Worm (Caenorhabditis elegans): ENCODE data around the gene F09A5.2.
A peak's percentile ranks its signal among the peaks of the same experiment; 100 is the strongest.

F09A5.2 gene

DNA sequence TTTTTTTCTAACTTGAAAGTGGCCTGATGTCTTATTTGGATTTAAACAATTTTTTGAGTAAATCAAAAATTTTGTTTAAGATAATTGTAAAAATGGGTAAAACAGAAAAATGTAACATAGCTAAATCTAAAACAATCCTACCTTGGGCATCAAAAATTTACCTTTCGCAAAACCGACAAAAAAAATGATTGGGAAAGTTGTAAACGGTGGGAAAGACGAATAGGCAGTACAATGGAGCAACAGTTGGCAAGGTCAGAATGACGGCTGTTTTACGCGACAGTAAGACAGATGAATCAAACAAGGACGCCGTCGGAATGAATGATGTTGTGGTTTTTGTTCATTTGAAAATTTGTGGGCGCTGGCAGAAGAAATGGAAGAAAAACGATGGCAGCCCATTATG is 39.5 kb downstream of the F09A5.2 start:
- TF ChIP-seq ceh-90 (tag; optimal IDR thresholded peaks at IDR 0.05) (no peak), unc-130 (tag; optimal IDR thresholded peaks at IDR 0.05) (no peak), pag-3 (tag; optimal IDR thresholded peaks at IDR 0.05; ENCODE audit: borderline replicate concordance, insufficient read depth) (no peak), vab-15 (tag; optimal IDR thresholded peaks at IDR 0.05) (no peak), ces-1 (GFP tag; optimal IDR thresholded peaks at IDR 0.05) (no peak), nhr-76 (tag; optimal IDR thresholded peaks at IDR 0.05) (no peak), nhr-85 (tag) (peak; percentile 74)

DNA sequence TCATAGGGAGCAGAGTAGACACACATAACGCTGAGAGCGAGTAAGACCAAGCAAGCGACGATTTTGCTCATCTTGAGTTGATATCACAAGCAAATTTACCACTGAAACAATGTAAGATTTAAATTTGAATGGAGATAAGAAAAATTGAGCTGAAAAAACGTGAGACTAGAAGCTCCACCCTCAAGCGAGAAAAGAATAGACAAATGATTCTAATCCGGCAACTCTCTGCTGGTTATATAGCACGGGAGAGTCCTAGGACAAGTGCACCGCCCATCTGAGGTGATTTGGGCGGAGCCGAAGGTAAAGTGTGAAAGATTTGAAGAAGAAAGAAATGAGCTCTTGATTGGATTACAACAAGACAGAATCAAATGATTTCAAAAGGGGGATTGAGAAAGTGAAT is 43.4 kb downstream of the F09A5.2 start, which contains the start of gene nlp-3:
Gene nlp-3, minus strand, starts transcription at position 101 of the 400 bp plus-strand sequence.
- peak; percentile 15 for TF ChIP-seq nhr-47 (tag; optimal IDR thresholded peaks at IDR 0.05)
- TF ChIP-seq C04F5.9 (tag; optimal IDR thresholded peaks at IDR 0.05), result no peak
- no peak for TF ChIP-seq lin-13 (GFP tag; optimal IDR thresholded peaks at IDR 0.05)
- peak; percentile 18 for TF ChIP-seq pax-3 (tag; optimal IDR thresholded peaks at IDR 0.05)
- TF ChIP-seq dsc-1 (tag; optimal IDR thresholded peaks at IDR 0.05), result peak; percentile 82

- no peak for TF ChIP-seq vab-15 (tag; optimal IDR thresholded peaks at IDR 0.05)
- no peak for TF ChIP-seq sup-37 (GFP tag; optimal IDR thresholded peaks at IDR 0.05)
- TF ChIP-seq mab-9 (GFP tag; IDR thresholded peaks at IDR 0.05), result no peak
- no peak for TF ChIP-seq ces-1 (GFP tag; optimal IDR thresholded peaks at IDR 0.05)
- TF ChIP-seq F16B12.6 (tag; optimal IDR thresholded peaks at IDR 0.05), result no peak
- no peak for TF ChIP-seq hpl-2 (GFP tag; optimal IDR thresholded peaks at IDR 0.05)
- no peak for TF ChIP-seq fos-1 (tag; optimal IDR thresholded peaks at IDR 0.05)
- TF ChIP-seq lin-15B (tag; optimal IDR thresholded peaks at IDR 0.05), result no peak
- no peak for TF ChIP-seq efl-1 (optimal IDR thresholded peaks at IDR 0.05)
- TF ChIP-seq efl-1 (GFP tag; optimal IDR thresholded peaks at IDR 0.05 in 1 of 2), result peak in 1 of 2 experiments; percentile 69
- TF ChIP-seq nhr-90 (tag; optimal IDR thresholded peaks at IDR 0.05; ENCODE audit: poor library complexity), result no peak
- TF ChIP-seq mef-2 (tag; optimal IDR thresholded peaks at IDR 0.05), result no peak
- TF ChIP-seq fkh-8 (tag; optimal IDR thresholded peaks at IDR 0.05), result peak; percentile 38
- TF ChIP-seq pag-3 (tag; optimal IDR thresholded peaks at IDR 0.05; ENCODE audit: borderline replicate concordance, insufficient read depth), result no peak
- no peak for TF ChIP-seq nhr-237 (tag; optimal IDR thresholded peaks at IDR 0.05)
- no peak for TF ChIP-seq tbx-2 (tag; optimal IDR thresholded peaks at IDR 0.05)
- TF ChIP-seq nhr-20 (tag; optimal IDR thresholded peaks at IDR 0.05), result no peak
- peak; percentile 84 for TF ChIP-seq pax-3 (tag; optimal IDR thresholded peaks at IDR 0.05)
- no peak for TF ChIP-seq egl-27 (tag; optimal IDR thresholded peaks at IDR 0.05)
- peak; percentile 72 for TF ChIP-seq sox-4 (tag; optimal IDR thresholded peaks at IDR 0.05)
- TF ChIP-seq nhr-12 (tag; optimal IDR thresholded peaks at IDR 0.05), result no peak
- TF ChIP-seq nhr-11 (tag; optimal IDR thresholded peaks at IDR 0.05), result peak; percentile 28
- no peak for TF ChIP-seq ceh-90 (tag; optimal IDR thresholded peaks at IDR 0.05)
- no peak for TF ChIP-seq elt-3 (tag; optimal IDR thresholded peaks at IDR 0.05)
- no peak for TF ChIP-seq C04F5.9 (tag; optimal IDR thresholded peaks at IDR 0.05)
- peak; percentile 90 for TF ChIP-seq dsc-1 (tag; optimal IDR thresholded peaks at IDR 0.05)
- TF ChIP-seq fkh-10 (GFP tag; optimal IDR thresholded peaks at IDR 0.05), result no peak
- no peak for TF ChIP-seq unc-62 (GFP tag; optimal IDR thresholded peaks at IDR 0.05)
- TF ChIP-seq fkh-4 (tag; optimal IDR thresholded peaks at IDR 0.05; ENCODE audit: borderline replicate concordance), result no peak
- TF ChIP-seq aly-2 (tag; optimal IDR thresholded peaks at IDR 0.05), result no peak
- TF ChIP-seq egl-13 (tag; optimal IDR thresholded peaks at IDR 0.05), result no peak
- TF ChIP-seq nhr-47 (tag; optimal IDR thresholded peaks at IDR 0.05), result peak; percentile 17
- no peak for TF ChIP-seq blmp-1 (tag; optimal IDR thresholded peaks at IDR 0.05)
- no peak for TF ChIP-seq isw-1 (GFP tag; IDR thresholded peaks at IDR 0.05)
- TF ChIP-seq ceh-82 (tag; optimal IDR thresholded peaks at IDR 0.05), result no peak
These were observed 47.1 kb downstream of the F09A5.2 start for ce11 chrX:13182012-13182411.

Measured in whole organism, L1 larva.